Fruit fly (Drosophila melanogaster) whole organism, embryonic: ENCODE results near the gene CG6583.
A peak's percentile ranks its signal among the peaks of the same experiment; 100 is the strongest.

Experiments used
- Abd-B ChIP-seq: fragments of 200-800 bp; sonication (Bioruptor generic); optimal IDR thresholded peaks from 2 replicates; lab custom pipeline; 2018; ENCODE audit warnings: missing biosample characterization, mild to moderate bottlenecking, missing genetic modification characterization, moderate library complexity
- CG10267 ChIP-seq: fragments of 200-800 bp; sonication (Bioruptor generic); optimal IDR thresholded peaks from 2 replicates; lab custom pipeline; 2018; ENCODE audit warnings: missing biosample characterization, mild to moderate bottlenecking, missing genetic modification characterization, moderate library complexity
- CG10321 ChIP-seq: fragments of 200-800 bp; sonication (Bioruptor generic); IDR thresholded peaks from 2 replicates; pipeline ENCODE4 v1.3.6; 2022; ENCODE audit warnings: missing biosample characterization, missing genetic modification characterization
- CG10462 ChIP-seq: fragments of 200-800 bp; sonication (Bioruptor generic); optimal IDR thresholded peaks from 2 replicates; lab custom pipeline; 2016; ENCODE audit warnings: missing biosample characterization, missing genetic modification characterization
- CG12155 ChIP-seq: fragments of 200-800 bp; sonication (Bioruptor generic); optimal IDR thresholded peaks from 3 replicates; lab custom pipeline; 2016; ENCODE audit warnings: missing biosample characterization, missing genetic modification characterization
- CG12299 ChIP-seq: fragments of 200-800 bp; sonication (Bioruptor generic); optimal IDR thresholded peaks from 2 replicates; lab custom pipeline; 2018; ENCODE audit warnings: missing biosample characterization, mild to moderate bottlenecking, missing genetic modification characterization
- CG13424 ChIP-seq: fragments of 200-800 bp; sonication (Bioruptor generic); optimal IDR thresholded peaks from 2 replicates; lab custom pipeline; 2019; ENCODE audit warnings: missing biosample characterization, mild to moderate bottlenecking, missing genetic modification characterization, moderate library complexity
- CG15601 ChIP-seq: fragments of 200-800 bp; sonication (Bioruptor generic); optimal IDR thresholded peaks from 3 replicates; lab custom pipeline; 2019; ENCODE audit warnings: missing biosample characterization, mild to moderate bottlenecking, missing genetic modification characterization, moderate library complexity
- CG1603 ChIP-seq: fragments of 200-800 bp; sonication (Bioruptor generic); optimal IDR thresholded peaks from 2 replicates; lab custom pipeline; 2019; ENCODE audit warnings: missing biosample characterization, mild to moderate bottlenecking, missing genetic modification characterization, moderate library complexity
- CG2116 ChIP-seq: fragments of 200-800 bp; sonication (Bioruptor generic); optimal IDR thresholded peaks from 3 replicates; lab custom pipeline; 2018; ENCODE audit warnings: missing biosample characterization, mild to moderate bottlenecking, missing genetic modification characterization
- CG31388 ChIP-seq: fragments of 200-800 bp; sonication (Bioruptor generic); optimal IDR thresholded peaks from 2 replicates; lab custom pipeline; 2016; ENCODE audit warnings: missing biosample characterization, missing genetic modification characterization
- CG3163 ChIP-seq: fragments of 200-800 bp; sonication (Bioruptor generic); optimal IDR thresholded peaks from 3 replicates; lab custom pipeline; 2016; ENCODE audit warnings: missing biosample characterization, missing genetic modification characterization
- CG33213 ChIP-seq: fragments of 200-800 bp; sonication (Bioruptor generic); optimal IDR thresholded peaks from 3 replicates; lab custom pipeline; 2016; ENCODE audit warnings: missing biosample characterization, missing genetic modification characterization
- CG3838 ChIP-seq: fragments of 200-800 bp; sonication (Bioruptor generic); optimal IDR thresholded peaks from 3 replicates; lab custom pipeline; 2016; ENCODE audit warnings: missing biosample characterization, missing genetic modification characterization
- CG4854 ChIP-seq: fragments of 200-800 bp; sonication (Bioruptor generic); optimal IDR thresholded peaks from 2 replicates; lab custom pipeline; 2016; ENCODE audit warnings: missing biosample characterization, missing genetic modification characterization, inconsistent platforms
- CG6272 ChIP-seq: fragments of 200-800 bp; sonication (Bioruptor generic); IDR thresholded peaks from 2 replicates; pipeline ENCODE4 v1.3.6; 2022; ENCODE audit warnings: missing biosample characterization, missing genetic modification characterization
- CG6689 ChIP-seq: fragments of 200-800 bp; sonication (Bioruptor generic); IDR thresholded peaks from 2 replicates; pipeline ENCODE4 v1.3.6; 2022; ENCODE audit warnings: missing biosample characterization, missing genetic modification characterization
- CG6854 ChIP-seq: fragments of 200-800 bp; sonication (Bioruptor generic); optimal IDR thresholded peaks from 3 replicates; lab custom pipeline; 2017; ENCODE audit warnings: missing biosample characterization, mild to moderate bottlenecking, missing genetic modification characterization
- CG8478 ChIP-seq: fragments of >200 bp; optimal IDR thresholded peaks from 2 replicates; lab custom pipeline; 2018
- Dek ChIP-seq: fragments of 200-800 bp; sonication (Bioruptor generic); optimal IDR thresholded peaks from 3 replicates; lab custom pipeline; 2019; ENCODE audit warnings: missing biosample characterization, mild to moderate bottlenecking, missing genetic modification characterization, moderate library complexity
- Ets65A ChIP-seq: fragments of 200-800 bp; sonication (Bioruptor generic); peaks from one replicate; lab custom pipeline; 2016; ENCODE audit warnings: missing biosample characterization, missing genetic modification characterization
- Ets97D ChIP-seq: fragments of 200-800 bp; sonication (Bioruptor generic); optimal IDR thresholded peaks from 3 replicates; lab custom pipeline; 2016; ENCODE audit warnings: missing biosample characterization, missing genetic modification characterization
- Gug ChIP-seq: fragments of 200-800 bp; sonication (Bioruptor generic); IDR thresholded peaks from 4 replicates; pipeline ENCODE4 v1.3.6; 2022; ENCODE audit warnings: missing biosample characterization, missing genetic modification characterization
- Hand ChIP-seq: fragments of 200-800 bp; sonication (Bioruptor generic); optimal IDR thresholded peaks from 2 replicates; lab custom pipeline; 2017; ENCODE audit warnings: mild to moderate bottlenecking, missing biosample characterization, missing genetic modification reagents, missing genetic modification characterization
- HmgD ChIP-seq: fragments of 200-800 bp; sonication (Bioruptor generic); optimal IDR thresholded peaks from 3 replicates; lab custom pipeline; 2016; ENCODE audit warnings: missing biosample characterization, missing genetic modification characterization
- HmgZ ChIP-seq: fragments of 200-800 bp; sonication (Bioruptor generic); optimal IDR thresholded peaks from 2 replicates; lab custom pipeline; 2018; ENCODE audit warnings: missing biosample characterization, mild to moderate bottlenecking, missing genetic modification characterization
- Hmr ChIP-seq: fragments of 200-800 bp; sonication (Bioruptor generic); optimal IDR thresholded peaks from 3 replicates; lab custom pipeline; 2017; ENCODE audit warnings: mild to moderate bottlenecking, missing biosample characterization, missing genetic modification reagents, missing genetic modification characterization
- MBD-R2 ChIP-seq: fragments of 200-800 bp; sonication (Bioruptor generic); IDR thresholded peaks from 2 replicates; pipeline ENCODE4 v1.3.6; 2022; ENCODE audit warnings: missing biosample characterization, missing genetic modification characterization
- Nf-YA ChIP-seq: fragments of 200-800 bp; sonication (Bioruptor generic); IDR thresholded peaks from 2 replicates; pipeline ENCODE4 v1.3.6; 2022; ENCODE audit warnings: missing biosample characterization, missing genetic modification characterization
- Ravus ChIP-seq: fragments of 200-800 bp; sonication (Bioruptor generic); IDR thresholded peaks from 2 replicates; pipeline ENCODE4 v1.3.6; 2022; ENCODE audit warnings: missing biosample characterization, missing genetic modification characterization
- Sin3A ChIP-seq: fragments of >200 bp; optimal IDR thresholded peaks from 2 replicates; lab custom pipeline; 2018
- Sry-δ ChIP-seq: fragments of 200-800 bp; sonication (Bioruptor generic); optimal IDR thresholded peaks from 2 replicates; lab custom pipeline; 2016; ENCODE audit warnings: missing biosample characterization, missing genetic modification characterization
- bab2 ChIP-seq: fragments of 200-800 bp; sonication (Bioruptor generic); optimal IDR thresholded peaks from 2 replicates; lab custom pipeline; 2016; ENCODE audit warnings: missing biosample characterization, missing genetic modification characterization
- cas ChIP-seq: fragments of 200-800 bp; sonication (Bioruptor generic); IDR thresholded peaks from 2 replicates; pipeline ENCODE4 v1.3.6; 2022; ENCODE audit warnings: missing biosample characterization, missing genetic modification characterization
- chn ChIP-seq: fragments of 200-800 bp; sonication (Bioruptor generic); optimal IDR thresholded peaks from 2 replicates; lab custom pipeline; 2016; ENCODE audit warnings: missing biosample characterization, missing genetic modification characterization
- dimm ChIP-seq: fragments of 200-800 bp; sonication (Bioruptor generic); IDR thresholded peaks from 2 replicates; pipeline ENCODE4 v1.3.6; 2022; ENCODE audit warnings: missing biosample characterization, missing genetic modification characterization
- gem ChIP-seq: fragments of 200-800 bp; sonication (Bioruptor generic); optimal IDR thresholded peaks from 2 replicates; lab custom pipeline; 2019; ENCODE audit warnings: missing biosample characterization, mild to moderate bottlenecking, missing genetic modification characterization, moderate library complexity
- insv ChIP-seq, 2 experiments: fragments of 200-800 bp; sonication (Bioruptor generic); optimal IDR thresholded peaks; 3 replicates each; lab custom pipeline; 2016 to 2018; ENCODE audit warnings: missing biosample characterization in 2 of 2, missing genetic modification characterization in 2 of 2
- nmo ChIP-seq: fragments of 200-800 bp; sonication (Bioruptor generic); optimal IDR thresholded peaks from 2 replicates; lab custom pipeline; 2018; ENCODE audit warnings: missing biosample characterization, mild to moderate bottlenecking, missing genetic modification characterization, moderate library complexity
- salm ChIP-seq: fragments of 200-800 bp; sonication (Bioruptor generic); optimal IDR thresholded peaks from 2 replicates; lab custom pipeline; 2018; ENCODE audit warnings: missing biosample characterization, mild to moderate bottlenecking, missing genetic modification characterization
- sens ChIP-seq: fragments of 200-800 bp; sonication (Bioruptor generic); peaks from one replicate; lab custom pipeline; 2016; ENCODE audit warnings: missing biosample characterization, missing genetic modification characterization
- sima ChIP-seq: fragments of 200-800 bp; sonication (Bioruptor generic); optimal IDR thresholded peaks from 2 replicates; lab custom pipeline; 2016; ENCODE audit warnings: missing biosample characterization, missing genetic modification characterization
- unc-4 ChIP-seq: fragments of 200-800 bp; sonication (Bioruptor generic); IDR thresholded peaks from 2 replicates; pipeline ENCODE4 v1.3.6; 2022; ENCODE audit warnings: missing biosample characterization, missing genetic modification characterization; ENCODE audit not compliant: partially characterized antibody
- z ChIP-seq: fragments of 200-800 bp; sonication (Bioruptor generic); IDR thresholded peaks from 3 replicates; pipeline ENCODE4 v1.3.6; 2022; ENCODE audit warnings: missing biosample characterization, missing genetic modification characterization
- zen ChIP-seq: fragments of 200-800 bp; sonication (Bioruptor generic); optimal IDR thresholded peaks from 3 replicates; lab custom pipeline; 2018; ENCODE audit warnings: missing biosample characterization, mild to moderate bottlenecking, missing genetic modification characterization, moderate library complexity

Gene CG6583

dm6 chr2L:12172536-12173234, at the start of gene CG6583, which contains the start of gene crok (continued):
- TF ChIP-seq cas (GFP tag; lab: Robert Waterston, UW) (no peak), Sin3A (lab: Kevin White, UChicago) (peak; percentile 15), CG13424 (no peak), z (GFP tag; lab: Robert Waterston, UW) (no peak), CG6689 (GFP tag; lab: Robert Waterston, UW) (no peak), CG4854 (GFP tag; lab: Kevin White, UChicago) (no peak), Dek (tag; lab: Kevin White, UChicago) (peak; percentile 30), nmo (peak; percentile 61), MBD-R2 (GFP tag; lab: Robert Waterston, UW) (peak; percentile 60), CG12299 (tag; lab: Kevin White, UChicago) (no peak), Gug (GFP tag; lab: Robert Waterston, UW) (no peak), Ravus (no peak), dimm (GFP tag; lab: Robert Waterston, UW) (no peak), sima (GFP tag; lab: Kevin White, UChicago) (no peak), CG3838 (GFP tag; lab: Kevin White, UChicago) (no peak), salm (tag; lab: Kevin White, UChicago) (no peak), gem (tag; lab: Kevin White, UChicago) (no peak), CG8478 (lab: Kevin White, UChicago) (no peak), CG3163 (no peak), Abd-B (GFP tag; lab: Kevin White, UChicago) (no peak), sens (GFP tag; lab: Kevin White, UChicago) (peak; percentile 50), HmgZ (tag; lab: Kevin White, UChicago) (no peak), zen (tag; lab: Kevin White, UChicago) (no peak), CG33213 (GFP tag; lab: Kevin White, UChicago) (peak; percentile 36), CG10267 (peak; percentile 45), Sry-δ (peak; percentile 33), CG10462 (GFP tag; lab: Kevin White, UChicago) (no peak), CG10321 (no peak), unc-4 (no peak), Nf-YA (GFP tag; lab: Robert Waterston, UW) (no peak), insv (GFP tag; optimal IDR thresholded peaks at IDR 0.05; lab: Kevin White, UChicago) (peak in 1 of 2 experiments; percentile 5), CG2116 (GFP tag; lab: Kevin White, UChicago) (peak; percentile 51), HmgD (GFP tag; lab: Kevin White, UChicago) (no peak), Hand (GFP tag; lab: Kevin White, UChicago) (no peak), bab2 (GFP tag; lab: Kevin White, UChicago) (no peak), Ets97D (GFP tag; lab: Kevin White, UChicago) (peak; percentile 24), CG1603 (tag; lab: Kevin White, UChicago) (peak; percentile 67), Ets65A (peak; percentile 57), CG15601 (peak; percentile 58), CG6272 (no peak), CG12155 (GFP tag; lab: Kevin White, UChicago) (peak; percentile 50), chn (GFP tag; lab: Kevin White, UChicago) (no peak), CG6854 (GFP tag; lab: Kevin White, UChicago) (no peak), CG31388 (GFP tag; lab: Kevin White, UChicago) (no peak), Hmr (GFP tag; lab: Kevin White, UChicago) (peak; percentile 37)
